Fruit fly (Drosophila melanogaster) whole organism, embryonic: ENCODE results near the gene msl-3.
A peak's percentile ranks its signal among the peaks of the same experiment; 100 is the strongest.

ENCODE experiments used
- Bdp1 ChIP-seq: fragments of 200-800 bp; sonication (Bioruptor generic); optimal IDR thresholded peaks from 3 replicates; lab custom pipeline; 2016; ENCODE audit warnings: missing biosample characterization, missing genetic modification characterization
- CG10209 ChIP-seq: fragments of 200-800 bp; sonication (Bioruptor generic); optimal IDR thresholded peaks from 3 replicates; lab custom pipeline; 2017; ENCODE audit warnings: missing biosample characterization, mild to moderate bottlenecking, missing genetic modification characterization, missing genetic modification reagents
- CG13424 ChIP-seq: fragments of 200-800 bp; sonication (Bioruptor generic); optimal IDR thresholded peaks from 2 replicates; lab custom pipeline; 2019; ENCODE audit warnings: missing biosample characterization, mild to moderate bottlenecking, missing genetic modification characterization, moderate library complexity
- CG14710 ChIP-seq: fragments of 200-800 bp; sonication (Bioruptor generic); optimal IDR thresholded peaks from 3 replicates; lab custom pipeline; 2019; ENCODE audit warnings: missing biosample characterization, mild to moderate bottlenecking, missing genetic modification characterization, moderate library complexity
- CG15011 ChIP-seq: fragments of 200-800 bp; sonication (Bioruptor generic); optimal IDR thresholded peaks from 3 replicates; lab custom pipeline; 2018; ENCODE audit warnings: missing biosample characterization, mild to moderate bottlenecking, missing genetic modification characterization
- CG1602 ChIP-seq: fragments of 200-800 bp; sonication (Bioruptor generic); optimal IDR thresholded peaks from 3 replicates; lab custom pipeline; 2016; ENCODE audit warnings: missing biosample characterization, missing genetic modification characterization
- CG1603 ChIP-seq: fragments of 200-800 bp; sonication (Bioruptor generic); optimal IDR thresholded peaks from 2 replicates; lab custom pipeline; 2019; ENCODE audit warnings: missing biosample characterization, mild to moderate bottlenecking, missing genetic modification characterization, moderate library complexity
- CG17359 ChIP-seq: fragments of 200-800 bp; sonication (Bioruptor generic); optimal IDR thresholded peaks from 3 replicates; lab custom pipeline; 2018; ENCODE audit warnings: missing biosample characterization, mild to moderate bottlenecking, missing genetic modification characterization, moderate library complexity
- CG17361 ChIP-seq: fragments of 200-800 bp; sonication (Bioruptor generic); IDR thresholded peaks from 3 replicates; pipeline ENCODE4 v1.3.6; 2022; ENCODE audit warnings: missing biosample characterization, missing genetic modification characterization
- CG17829 ChIP-seq: fragments of 200-800 bp; optimal IDR thresholded peaks from 2 replicates; lab custom pipeline; 2019; ENCODE audit warnings: missing biosample characterization, mild to moderate bottlenecking, missing genetic modification characterization, moderate library complexity
- CG17912 ChIP-seq: fragments of 200-800 bp; sonication (Bioruptor generic); optimal IDR thresholded peaks from 2 replicates; lab custom pipeline; 2018; ENCODE audit warnings: missing biosample characterization, mild to moderate bottlenecking, missing genetic modification characterization
- CG3995 ChIP-seq: fragments of 200-800 bp; sonication (Bioruptor generic); optimal IDR thresholded peaks from 3 replicates; lab custom pipeline; 2016; ENCODE audit warnings: missing biosample characterization, missing genetic modification characterization
- CG4328 ChIP-seq: fragments of 200-800 bp; sonication (Bioruptor generic); optimal IDR thresholded peaks from 3 replicates; lab custom pipeline; 2017; ENCODE audit warnings: missing biosample characterization, missing genetic modification reagents, missing genetic modification characterization
- CG4424 ChIP-seq: fragments of 200-800 bp; sonication (Bioruptor generic); optimal IDR thresholded peaks from 3 replicates; lab custom pipeline; 2016; ENCODE audit warnings: missing biosample characterization, missing genetic modification characterization
- CG6813 ChIP-seq: fragments of 200-800 bp; sonication (Bioruptor generic); optimal IDR thresholded peaks from 2 replicates; lab custom pipeline; 2017; ENCODE audit warnings: missing biosample characterization, missing genetic modification characterization, mild to moderate bottlenecking, moderate library complexity, missing genetic modification reagents
- CG9609 ChIP-seq: fragments of 200-800 bp; sonication (Bioruptor generic); optimal IDR thresholded peaks from 3 replicates; lab custom pipeline; 2016; ENCODE audit warnings: missing biosample characterization, missing genetic modification characterization
- CoRest ChIP-seq: fragments of 200-800 bp; sonication (Bioruptor generic); optimal IDR thresholded peaks from 3 replicates; lab custom pipeline; 2018; ENCODE audit warnings: missing biosample characterization, mild to moderate bottlenecking, missing genetic modification characterization, moderate library complexity
- Drgx ChIP-seq: fragments of 200-800 bp; sonication (Bioruptor generic); IDR thresholded peaks from 2 replicates; pipeline ENCODE4 v1.3.6; 2022; ENCODE audit warnings: missing biosample characterization, missing genetic modification characterization
- ERR ChIP-seq: fragments of 200-800 bp; sonication (Bioruptor generic); optimal IDR thresholded peaks from 2 replicates; lab custom pipeline; 2016; ENCODE audit warnings: missing biosample characterization, missing genetic modification characterization
- Gsc ChIP-seq: fragments of 200-800 bp; sonication (Bioruptor generic); IDR thresholded peaks from 2 replicates; pipeline ENCODE4 v1.3.6; 2022; ENCODE audit warnings: missing biosample characterization, missing genetic modification characterization
- HHEX ChIP-seq: fragments of 200-800 bp; sonication (Bioruptor generic); optimal IDR thresholded peaks from 3 replicates; lab custom pipeline; 2017; ENCODE audit warnings: missing biosample characterization, mild to moderate bottlenecking, missing genetic modification characterization, missing genetic modification reagents
- Hmx ChIP-seq: fragments of 200-800 bp; sonication (Bioruptor generic); optimal IDR thresholded peaks from 2 replicates; lab custom pipeline; 2016; ENCODE audit warnings: missing biosample characterization, missing genetic modification characterization
- Med ChIP-seq: fragments of 200-800 bp; sonication (Bioruptor generic); peaks from one replicate; lab custom pipeline; 2016; ENCODE audit warnings: missing biosample characterization, missing genetic modification characterization, mild to moderate bottlenecking, inconsistent platforms, moderate library complexity
- NFAT ChIP-seq: fragments of 200-800 bp; sonication (Bioruptor generic); IDR thresholded peaks from 2 replicates; pipeline ENCODE4 v1.3.6; 2022; ENCODE audit warnings: missing biosample characterization, missing genetic modification characterization
- NfI ChIP-seq: fragments of 200-800 bp; sonication (Bioruptor generic); optimal IDR thresholded peaks from 3 replicates; lab custom pipeline; 2018; ENCODE audit warnings: missing biosample characterization, mild to moderate bottlenecking, missing genetic modification characterization, moderate library complexity
- br ChIP-seq: fragments of >200 bp; optimal IDR thresholded peaks from 2 replicates; lab custom pipeline; 2017
- dmrt99B ChIP-seq: fragments of 200-800 bp; sonication (Bioruptor generic); optimal IDR thresholded peaks from 2 replicates; lab custom pipeline; 2018; ENCODE audit warnings: missing biosample characterization, mild to moderate bottlenecking, missing genetic modification characterization, moderate library complexity
- exex ChIP-seq: fragments of 200-800 bp; sonication (Bioruptor generic); optimal IDR thresholded peaks from 4 replicates; lab custom pipeline; 2018; ENCODE audit warnings: missing biosample characterization, mild to moderate bottlenecking, missing genetic modification characterization, moderate library complexity
- gem ChIP-seq: fragments of 200-800 bp; sonication (Bioruptor generic); optimal IDR thresholded peaks from 2 replicates; lab custom pipeline; 2019; ENCODE audit warnings: missing biosample characterization, mild to moderate bottlenecking, missing genetic modification characterization, moderate library complexity
- jumu ChIP-seq: fragments of 200-800 bp; sonication (Bioruptor generic); optimal IDR thresholded peaks from 3 replicates; lab custom pipeline; 2016; ENCODE audit warnings: missing biosample characterization, missing genetic modification characterization
- lab ChIP-seq: fragments of 200-800 bp; sonication (Bioruptor generic); optimal IDR thresholded peaks from 3 replicates; lab custom pipeline; 2017; ENCODE audit warnings: missing biosample characterization, missing genetic modification characterization, mild to moderate bottlenecking, moderate library complexity, missing genetic modification reagents
- lilli ChIP-seq: fragments of 200-800 bp; sonication (Bioruptor generic); optimal IDR thresholded peaks from 3 replicates; lab custom pipeline; 2016; ENCODE audit warnings: missing biosample characterization, missing genetic modification characterization
- lov ChIP-seq, 2 experiments: fragments of 200-800 bp in 1 of 2; fragments of >200 bp in 1 of 2; sonication (Bioruptor generic) in 1 of 2; IDR thresholded peaks in 1 of 2; optimal IDR thresholded peaks in 1 of 2; 2 replicates in 1 of 2; 3 replicates in 1 of 2; pipeline versions ENCODE4 v1.3.6 to Lab custom; 2017 to 2022; ENCODE audit warnings: missing biosample characterization in 1 of 2, missing genetic modification characterization in 1 of 2
- nmo ChIP-seq: fragments of 200-800 bp; sonication (Bioruptor generic); optimal IDR thresholded peaks from 2 replicates; lab custom pipeline; 2018; ENCODE audit warnings: missing biosample characterization, mild to moderate bottlenecking, missing genetic modification characterization, moderate library complexity
- nom ChIP-seq: fragments of 200-800 bp; sonication (Bioruptor generic); optimal IDR thresholded peaks from 2 replicates; lab custom pipeline; 2017; ENCODE audit warnings: missing biosample characterization, missing genetic modification characterization, mild to moderate bottlenecking, moderate library complexity, missing genetic modification reagents
- oc ChIP-seq: fragments of 200-800 bp; sonication (Bioruptor generic); optimal IDR thresholded peaks from 2 replicates; lab custom pipeline; 2018; ENCODE audit warnings: missing biosample characterization, mild to moderate bottlenecking, missing genetic modification characterization, moderate library complexity
- phol ChIP-seq: fragments of 200-800 bp; sonication (Bioruptor generic); optimal IDR thresholded peaks from 3 replicates; lab custom pipeline; 2018; ENCODE audit warnings: missing biosample characterization, mild to moderate bottlenecking, missing genetic modification characterization, moderate library complexity
- pros ChIP-seq: fragments of 200-800 bp; sonication (Bioruptor generic); optimal IDR thresholded peaks from 3 replicates; lab custom pipeline; 2019; ENCODE audit warnings: missing biosample characterization, mild to moderate bottlenecking, missing genetic modification characterization, moderate library complexity
- row ChIP-seq: fragments of 200-800 bp; sonication (Bioruptor generic); IDR thresholded peaks from 3 replicates; pipeline ENCODE4 v1.3.6; 2022; ENCODE audit warnings: missing biosample characterization, missing genetic modification characterization
- sens ChIP-seq: fragments of 200-800 bp; sonication (Bioruptor generic); peaks from one replicate; lab custom pipeline; 2016; ENCODE audit warnings: missing biosample characterization, missing genetic modification characterization
- unpg ChIP-seq: fragments of 200-800 bp; sonication (Bioruptor generic); optimal IDR thresholded peaks from 3 replicates; lab custom pipeline; 2018; ENCODE audit warnings: missing biosample characterization, mild to moderate bottlenecking, missing genetic modification characterization, moderate library complexity
- zf30C ChIP-seq: fragments of 200-800 bp; sonication (Bioruptor generic); optimal IDR thresholded peaks from 3 replicates; lab custom pipeline; 2018; ENCODE audit warnings: missing biosample characterization, mild to moderate bottlenecking, missing genetic modification characterization

msl-3 gene

DNA sequence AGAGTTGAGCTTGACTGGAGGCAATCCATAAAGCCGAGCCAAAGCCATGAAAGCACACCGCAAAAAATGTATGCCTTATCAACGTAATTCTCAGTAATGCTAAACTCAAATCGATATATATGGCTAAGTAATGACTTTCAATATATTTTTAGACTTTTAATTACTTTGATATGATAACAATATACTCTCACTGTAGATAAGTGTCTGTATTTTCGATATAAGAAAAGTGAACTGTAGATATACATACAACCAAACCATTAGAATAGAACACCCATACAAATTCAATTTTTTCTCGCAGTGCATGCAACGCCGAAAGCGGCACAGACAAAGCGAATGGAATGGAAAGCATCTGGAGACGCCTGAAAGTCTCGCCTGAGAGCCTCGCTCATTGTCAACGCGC is 28.3 kb upstream of the msl-3 start (continued):
- TF ChIP-seq CG9609 = no peak
- no peak for TF ChIP-seq Gsc
- TF ChIP-seq CG3995 (GFP tag; lab: Kevin White, UChicago) = no peak
- TF ChIP-seq CG14710 (tag; lab: Kevin White, UChicago) = peak; percentile 1
- peak; percentile 48 for TF ChIP-seq gem (tag; lab: Kevin White, UChicago)
- TF ChIP-seq zf30C = no peak
- TF ChIP-seq NfI = no peak
- TF ChIP-seq CG17912 (GFP tag; lab: Kevin White, UChicago) = no peak
- peak; percentile 76 for TF ChIP-seq sens (GFP tag; lab: Kevin White, UChicago)
- no peak for TF ChIP-seq lov (optimal IDR thresholded peaks at IDR 0.05; lab: Kevin White, UChicago)
- no peak for TF ChIP-seq lov (GFP tag; IDR thresholded peaks at IDR 0.05; lab: Robert Waterston, UW)
- peak; percentile 26 for TF ChIP-seq lab (GFP tag; lab: Kevin White, UChicago)
- TF ChIP-seq CG17829 = peak; percentile 2
- TF ChIP-seq oc = no peak
- peak; percentile 9 for TF ChIP-seq CG13424
- no peak for TF ChIP-seq CG4328 (GFP tag; lab: Kevin White, UChicago)
- peak; percentile 52; the same call in 1 of the 2 replicates for TF ChIP-seq Drgx
- no peak for TF ChIP-seq br (lab: Kevin White, UChicago)
- TF ChIP-seq nom = peak; percentile 44
- TF ChIP-seq ERR (GFP tag; lab: Kevin White, UChicago) = no peak
- TF ChIP-seq CG1603 (tag; lab: Kevin White, UChicago) = peak; percentile 8
- no peak for TF ChIP-seq CG1602 (GFP tag; lab: Kevin White, UChicago)
- TF ChIP-seq NFAT = no peak
- peak; percentile 1 for TF ChIP-seq CG17359 (tag; lab: Kevin White, UChicago)
- peak; percentile 26; the same call in 2 of the 3 replicates for TF ChIP-seq row (GFP tag; lab: Robert Waterston, UW)
- peak; percentile 20 for TF ChIP-seq Med (GFP tag; lab: Kevin White, UChicago)
- peak; percentile 26 for TF ChIP-seq nmo (GFP tag; lab: Kevin White, UChicago)
- peak; percentile 39 for TF ChIP-seq dmrt99B (tag; lab: Kevin White, UChicago)
- TF ChIP-seq lilli = peak; percentile 1
- TF ChIP-seq CG6813 (GFP tag; lab: Kevin White, UChicago) = no peak
- TF ChIP-seq HHEX (GFP tag; lab: Kevin White, UChicago) = no peak
- no peak for TF ChIP-seq Bdp1
- peak; percentile 23 for TF ChIP-seq phol
- TF ChIP-seq unpg (GFP tag; lab: Kevin White, UChicago) = peak; percentile 18
- TF ChIP-seq jumu (GFP tag; lab: Kevin White, UChicago) = no peak
- TF ChIP-seq CG15011 (GFP tag; lab: Kevin White, UChicago) = no peak
- TF ChIP-seq exex (tag; lab: Kevin White, UChicago) = no peak
- peak; percentile 28 for TF ChIP-seq CG4424 (GFP tag; lab: Kevin White, UChicago)
- TF ChIP-seq CoRest = peak; percentile 20
- no peak for TF ChIP-seq pros (GFP tag; lab: Kevin White, UChicago)
- TF ChIP-seq CG17361 (GFP tag; lab: Robert Waterston, UW) = 0 out of 3 replicates have a peak, but pooled peaks have one; percentile 24
- no peak for TF ChIP-seq CG10209 (GFP tag; lab: Kevin White, UChicago)
- no peak for TF ChIP-seq Hmx
